Worm (Caenorhabditis elegans) whole organism, midembryonic: ENCODE data around the gene Y19D10B.8.

Experiments used
- T22C8.4 ChIP-seq: fragments of 200-800 bp; sonication (Bioruptor generic); IDR thresholded peaks from 2 replicates; pipeline ENCODE4 v1.3.6; 2022; ENCODE audit warnings: missing genetic modification characterization, missing compliant biosample characterization
- cog-1 ChIP-seq: sonication (generic microtip); optimal IDR thresholded peaks from 2 replicates; lab custom pipeline; 2016; ENCODE audit warnings: missing genetic modification characterization, missing compliant biosample characterization
- flt-1 ChIP-seq: fragments of 200-800 bp; sonication (Bioruptor generic); IDR thresholded peaks from 2 replicates; pipeline ENCODE4 v1.3.6; 2022; ENCODE audit warnings: missing genetic modification characterization, missing compliant biosample characterization
- klf-2 ChIP-seq: fragments of 200-800 bp; sonication (Bioruptor generic); conservative IDR thresholded peaks from 2 replicates; pipeline ENCODE4 v1.3.6; 2022; ENCODE audit warnings: missing genetic modification reagents, missing genetic modification characterization, missing compliant biosample characterization
- med-1 ChIP-seq: sonication (generic microtip); optimal IDR thresholded peaks from 2 replicates; lab custom pipeline; 2017; ENCODE audit warnings: missing genetic modification characterization, mild to moderate bottlenecking, missing compliant biosample characterization, antibody characterized with exemption, missing genetic modification reagents; ENCODE audit not compliant: insufficient read depth
- tab-1 ChIP-seq: fragments of 200-800 bp; sonication (Bioruptor generic); IDR thresholded peaks from 2 replicates; pipeline ENCODE4 v1.3.6; 2022; ENCODE audit warnings: missing genetic modification characterization, missing compliant biosample characterization
- ztf-23 ChIP-seq: fragments of 200-800 bp; sonication (Bioruptor generic); IDR thresholded peaks from 2 replicates; pipeline ENCODE4 v1.3.6; 2022; ENCODE audit warnings: missing genetic modification reagents, missing genetic modification characterization, missing compliant biosample characterization

DNA sequence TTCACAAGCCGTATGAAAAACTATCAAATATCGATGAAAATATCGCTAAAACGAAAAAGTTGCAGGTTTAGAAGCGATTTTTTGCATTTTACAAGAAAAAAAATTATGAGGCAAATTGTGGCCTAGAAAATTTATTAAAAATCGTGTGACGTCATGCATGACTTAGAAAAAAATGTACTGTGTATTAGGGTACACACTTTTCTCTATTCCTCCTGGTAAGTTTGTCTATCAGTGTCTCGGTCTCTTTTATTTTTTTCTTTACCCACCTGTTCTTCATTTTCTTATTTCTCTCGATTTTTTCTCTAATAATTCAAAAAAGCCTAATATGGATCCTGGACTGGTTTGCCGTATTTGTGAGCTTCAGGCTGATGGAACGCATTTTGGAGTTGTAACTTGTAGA, 15.7 kb downstream of the Y19D10B.8 start, which contains the start of gene nhr-227:
- TF ChIP-seq flt-1 (GFP tag; lab: Robert Waterston, UW) (no peak), ztf-23 (GFP tag; lab: Robert Waterston, UW) (no peak), klf-2 (GFP tag; lab: Robert Waterston, UW) (no peak), tab-1 (GFP tag; lab: Robert Waterston, UW) (no peak), med-1 (GFP tag; lab: Kevin White, UChicago) (no peak), cog-1 (no peak), T22C8.4 (GFP tag; lab: Robert Waterston, UW) (no peak)
